Worm (Caenorhabditis elegans): ENCODE data around the gene nhr-171.
A peak's percentile ranks its signal among the peaks of the same experiment; 100 is the strongest.

The nhr-171 gene

DNA sequence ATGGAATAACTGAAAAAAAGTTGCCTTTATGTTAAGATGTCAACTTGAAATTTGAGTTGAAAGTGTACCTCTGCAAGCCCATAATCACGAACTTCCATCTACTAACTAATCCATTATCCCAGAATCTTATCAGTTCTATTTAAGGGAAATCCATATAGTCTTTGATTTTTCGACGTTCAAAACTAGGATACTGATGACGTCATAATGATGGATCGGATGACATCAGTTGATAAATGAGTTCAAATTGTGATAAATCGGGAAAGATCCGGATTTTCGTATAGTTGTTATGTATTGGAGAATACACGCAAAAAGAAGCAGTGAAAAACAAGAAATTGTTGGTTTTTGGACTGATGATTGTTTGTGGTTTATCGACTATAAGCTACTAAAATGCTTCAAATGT, 32.2 kb downstream of the nhr-171 start:
- TF ChIP-seq cog-1 (tag; optimal IDR thresholded peaks at IDR 0.05) (no peak), tab-1 (GFP tag; IDR thresholded peaks at IDR 0.05) (no peak), med-1 (GFP tag; optimal IDR thresholded peaks at IDR 0.05; ENCODE audit: insufficient read depth) (no peak), ztf-23 (GFP tag; IDR thresholded peaks at IDR 0.05) (no peak), ref-1 (GFP tag; conservative IDR thresholded peaks at IDR 0.05) (no peak), T22C8.4 (GFP tag; IDR thresholded peaks at IDR 0.05) (no peak), ztf-29 (GFP tag; IDR thresholded peaks at IDR 0.05) (no peak), klf-2 (GFP tag; conservative IDR thresholded peaks at IDR 0.05) (no peak), flt-1 (GFP tag; IDR thresholded peaks at IDR 0.05) (no peak)

DNA sequence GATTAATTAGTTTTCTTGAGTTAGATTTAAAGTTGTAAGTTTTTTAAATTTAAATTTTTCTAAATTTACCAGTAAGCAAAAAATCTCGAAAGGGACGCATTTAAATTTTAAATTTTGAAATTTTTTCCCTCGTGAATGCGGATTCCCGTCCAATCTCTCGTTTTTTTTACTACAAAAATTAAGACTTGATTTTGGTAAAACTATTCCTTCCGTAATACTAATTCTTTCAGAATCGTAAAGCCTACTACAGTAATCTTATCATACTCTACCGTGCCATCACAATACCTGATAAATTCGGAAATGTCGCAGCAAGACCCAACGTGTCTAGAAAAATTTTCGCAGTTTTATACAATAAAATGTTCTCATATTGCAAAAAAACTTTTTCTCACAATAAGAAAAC, 33.6 kb downstream of the nhr-171 start, which contains the start of the genes C54F6.19 and nhx-3:
Gene C54F6.19, plus strand, starts transcription at position 301 of the 400 bp plus-strand sequence.
Gene nhx-3, minus strand, starts transcription at position 337 of the 400 bp plus-strand sequence.
- TF ChIP-seq ztf-23 (GFP tag; IDR thresholded peaks at IDR 0.05) (no peak), med-1 (GFP tag; optimal IDR thresholded peaks at IDR 0.05; ENCODE audit: insufficient read depth) (no peak), ref-1 (GFP tag; conservative IDR thresholded peaks at IDR 0.05) (no peak), flt-1 (GFP tag; IDR thresholded peaks at IDR 0.05) (no peak), cog-1 (tag; optimal IDR thresholded peaks at IDR 0.05) (no peak), T22C8.4 (GFP tag; IDR thresholded peaks at IDR 0.05) (no peak), ztf-29 (GFP tag; IDR thresholded peaks at IDR 0.05) (no peak), klf-2 (GFP tag; conservative IDR thresholded peaks at IDR 0.05) (no peak), tab-1 (GFP tag; IDR thresholded peaks at IDR 0.05) (no peak)

DNA sequence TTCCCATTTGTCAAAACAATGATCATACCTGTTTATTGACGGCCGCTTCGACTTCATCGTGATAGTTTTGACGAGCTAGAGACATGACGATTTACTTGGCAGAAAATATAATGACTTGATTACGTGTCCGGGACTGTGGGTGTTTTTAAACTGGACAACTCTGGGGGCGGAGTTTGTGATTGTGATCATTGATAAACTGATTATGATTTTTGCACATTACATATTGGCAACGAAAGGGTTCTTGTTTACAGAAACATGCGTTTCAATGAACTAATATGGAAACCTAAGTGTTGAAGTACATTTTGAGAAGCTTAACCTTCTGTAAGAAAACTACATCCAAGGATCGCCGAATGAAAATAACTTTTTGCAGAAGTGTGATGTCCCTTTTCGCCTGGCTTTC, 35.9 kb downstream of the nhr-171 start, which contains the start of gene ftn-1:
Gene ftn-1, minus strand, starts transcription at position 101 of the 400 bp plus-strand sequence.
- TF ChIP-seq med-1 (GFP tag; optimal IDR thresholded peaks at IDR 0.05; ENCODE audit: insufficient read depth) = no peak

DNA sequence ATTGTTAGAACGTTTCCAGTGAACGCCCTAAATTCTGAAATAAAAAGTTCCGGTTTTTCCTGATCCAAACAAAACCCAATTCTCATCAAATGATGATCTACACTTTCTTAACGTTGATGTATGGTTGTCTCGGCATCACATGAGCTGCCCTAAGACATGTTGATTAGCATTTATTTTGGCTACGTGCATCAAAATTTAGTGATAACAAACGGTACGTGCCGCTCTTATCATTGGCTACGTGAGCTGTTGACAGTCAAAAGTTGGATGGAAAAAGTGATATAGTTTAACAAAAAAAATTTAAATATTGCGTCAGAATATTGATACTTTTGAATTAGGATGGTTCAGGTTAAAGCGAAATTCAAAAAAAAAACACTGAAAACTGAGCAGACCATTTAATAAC, 36.5 kb downstream of the nhr-171 start:
- no peak for TF ChIP-seq ztf-23 (GFP tag; IDR thresholded peaks at IDR 0.05)
- no peak for TF ChIP-seq tab-1 (GFP tag; IDR thresholded peaks at IDR 0.05)
- TF ChIP-seq cog-1 (tag; optimal IDR thresholded peaks at IDR 0.05) = no peak
- no peak for TF ChIP-seq T22C8.4 (GFP tag; IDR thresholded peaks at IDR 0.05)
- TF ChIP-seq ref-1 (GFP tag; conservative IDR thresholded peaks at IDR 0.05) = no peak
- TF ChIP-seq klf-2 (GFP tag; conservative IDR thresholded peaks at IDR 0.05) = no peak
- TF ChIP-seq ztf-29 (GFP tag; IDR thresholded peaks at IDR 0.05) = no peak
- TF ChIP-seq med-1 (GFP tag; optimal IDR thresholded peaks at IDR 0.05; ENCODE audit: insufficient read depth) = no peak
- TF ChIP-seq flt-1 (GFP tag; IDR thresholded peaks at IDR 0.05) = no peak

DNA sequence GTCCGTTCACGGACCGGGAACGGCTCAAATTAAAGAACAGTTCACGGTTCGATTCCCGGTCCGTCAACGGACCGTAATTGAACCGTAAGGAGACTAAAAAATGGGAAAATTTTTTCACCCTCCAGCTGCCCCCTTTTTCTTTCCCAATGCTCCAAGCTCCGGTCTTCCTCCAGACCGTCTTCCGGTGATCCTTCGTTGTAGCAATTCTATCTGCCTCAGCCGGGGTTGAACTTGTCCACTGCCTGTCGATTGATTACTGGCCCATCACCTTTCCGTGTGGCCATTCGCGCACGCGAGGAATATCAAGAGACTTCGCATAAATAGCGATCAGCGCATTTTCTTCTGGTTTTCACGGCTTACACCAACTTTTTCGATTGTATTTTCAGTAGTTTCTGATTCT, 36.9 kb downstream of the nhr-171 start:
- TF ChIP-seq flt-1 (GFP tag; IDR thresholded peaks at IDR 0.05) = peak; percentile 89
- peak; percentile 59; the same call in 1 of the 2 replicates for TF ChIP-seq klf-2 (GFP tag; conservative IDR thresholded peaks at IDR 0.05)
- peak; percentile 79 for TF ChIP-seq tab-1 (GFP tag; IDR thresholded peaks at IDR 0.05)
- peak; percentile 81 for TF ChIP-seq ztf-23 (GFP tag; IDR thresholded peaks at IDR 0.05)

DNA sequence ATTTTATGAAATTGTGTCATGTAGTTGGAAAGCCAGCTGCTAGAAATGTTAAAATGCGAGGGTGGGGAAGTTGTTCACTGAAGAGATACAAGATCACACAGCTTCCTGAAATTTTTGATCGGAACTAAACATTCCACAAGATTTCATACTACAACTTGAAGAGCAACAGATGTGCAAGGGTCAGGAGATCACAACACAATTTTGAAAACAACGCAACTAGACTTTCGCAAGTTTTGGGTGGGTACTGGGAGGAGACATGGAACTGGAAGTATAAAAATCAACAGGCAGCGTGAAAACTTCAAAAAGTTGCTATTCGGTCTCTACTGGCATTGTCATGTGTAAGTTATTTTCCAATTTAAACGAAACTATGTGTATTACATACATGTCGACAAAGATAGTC, 40.3 kb downstream of the nhr-171 start, which contains the start of gene F19F10.3:
Gene F19F10.3, plus strand, starts transcription at position 301 of the 400 bp plus-strand sequence.
- no peak for TF ChIP-seq tab-1 (GFP tag; IDR thresholded peaks at IDR 0.05)
- no peak for TF ChIP-seq ref-1 (GFP tag; conservative IDR thresholded peaks at IDR 0.05)
- TF ChIP-seq T22C8.4 (GFP tag; IDR thresholded peaks at IDR 0.05) = no peak
- no peak for TF ChIP-seq cog-1 (tag; optimal IDR thresholded peaks at IDR 0.05)
- no peak for TF ChIP-seq ztf-29 (GFP tag; IDR thresholded peaks at IDR 0.05)
- TF ChIP-seq med-1 (GFP tag; optimal IDR thresholded peaks at IDR 0.05; ENCODE audit: insufficient read depth) = no peak
- TF ChIP-seq klf-2 (GFP tag; conservative IDR thresholded peaks at IDR 0.05) = no peak
- no peak for TF ChIP-seq ztf-23 (GFP tag; IDR thresholded peaks at IDR 0.05)
- no peak for TF ChIP-seq flt-1 (GFP tag; IDR thresholded peaks at IDR 0.05)

DNA sequence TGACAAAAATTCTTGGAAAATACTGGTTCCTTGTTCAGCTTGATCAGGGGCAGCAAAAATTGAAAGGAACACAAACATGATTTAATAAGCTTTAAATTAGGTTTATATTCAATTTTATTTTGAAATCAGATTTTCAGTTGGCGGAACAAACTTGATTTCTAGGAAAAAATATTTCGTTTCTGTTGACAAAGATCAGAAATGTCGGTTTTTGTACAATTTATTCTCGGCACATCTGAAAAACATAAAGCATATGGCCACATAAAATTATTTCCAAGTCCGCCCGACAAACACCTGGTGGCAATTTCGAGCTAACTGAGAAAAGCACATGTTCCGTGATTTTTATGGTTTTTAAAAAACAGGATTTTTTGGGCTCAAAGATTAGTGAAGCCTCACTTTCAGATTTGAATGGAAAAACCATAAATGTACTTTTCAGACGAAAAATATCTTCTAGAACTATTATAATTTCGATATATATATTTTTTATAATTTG, 42.4 kb downstream of the nhr-171 start, which contains the start of gene ttr-10:
Gene ttr-10, minus strand, starts transcription at position 51 of the 490 bp plus-strand sequence.
- TF ChIP-seq flt-1 (GFP tag; IDR thresholded peaks at IDR 0.05) (no peak), klf-2 (GFP tag; conservative IDR thresholded peaks at IDR 0.05) (no peak), ztf-29 (GFP tag; IDR thresholded peaks at IDR 0.05) (no peak), T22C8.4 (GFP tag; IDR thresholded peaks at IDR 0.05) (no peak), tab-1 (GFP tag; IDR thresholded peaks at IDR 0.05) (no peak), med-1 (GFP tag; optimal IDR thresholded peaks at IDR 0.05; ENCODE audit: insufficient read depth) (no peak), cog-1 (tag; optimal IDR thresholded peaks at IDR 0.05) (no peak), ztf-23 (GFP tag; IDR thresholded peaks at IDR 0.05) (no peak), ref-1 (GFP tag; conservative IDR thresholded peaks at IDR 0.05) (no peak)

DNA sequence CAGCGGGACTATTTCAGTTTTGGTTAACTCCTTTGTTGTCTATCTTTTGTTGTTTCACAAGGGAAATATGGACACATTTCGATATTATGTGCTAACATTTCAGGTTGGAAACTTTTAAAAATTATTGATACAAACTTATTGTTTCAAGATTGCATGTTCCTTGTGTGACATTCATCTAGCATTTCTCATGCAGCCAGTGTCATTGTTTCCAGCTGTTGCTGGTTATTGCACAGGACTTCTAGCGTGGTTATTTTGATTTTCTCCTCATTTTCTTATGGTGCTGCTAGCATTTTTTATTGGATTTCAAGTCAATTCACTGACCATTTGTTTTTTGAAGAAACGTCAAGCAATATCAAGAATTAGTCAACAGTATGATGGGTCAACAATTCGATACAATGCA, 44.3 kb downstream of the nhr-171 start:
- TF ChIP-seq flt-1 (GFP tag; IDR thresholded peaks at IDR 0.05) (no peak), ztf-23 (GFP tag; IDR thresholded peaks at IDR 0.05) (no peak), med-1 (GFP tag; optimal IDR thresholded peaks at IDR 0.05; ENCODE audit: insufficient read depth) (no peak), T22C8.4 (GFP tag; IDR thresholded peaks at IDR 0.05) (no peak), klf-2 (GFP tag; conservative IDR thresholded peaks at IDR 0.05) (no peak)

DNA sequence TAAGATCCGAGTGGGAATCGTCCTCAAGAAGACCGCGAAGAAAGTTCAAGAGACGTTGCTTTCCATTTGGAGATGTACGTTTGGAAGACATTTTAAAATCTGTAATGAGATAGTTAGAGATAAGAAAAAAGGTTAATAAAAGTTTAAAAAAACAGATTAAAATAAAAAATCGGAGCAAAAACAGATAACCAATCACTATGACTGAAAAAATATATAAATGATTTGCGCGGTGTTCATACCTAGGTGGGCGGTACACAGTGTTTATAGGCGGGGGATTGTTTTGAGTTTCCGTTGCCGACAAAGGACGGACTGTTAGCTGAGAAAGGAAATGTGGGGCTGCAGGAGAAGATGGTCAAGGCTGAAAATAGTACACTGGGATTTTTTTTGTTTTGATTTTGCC, 47.1 kb downstream of the nhr-171 start, which contains the start of gene ets-7:
Gene ets-7, minus strand, starts transcription at position 101 of the 400 bp plus-strand sequence.
- no peak for TF ChIP-seq ztf-29 (GFP tag; IDR thresholded peaks at IDR 0.05)
- no peak for TF ChIP-seq ztf-23 (GFP tag; IDR thresholded peaks at IDR 0.05)

DNA sequence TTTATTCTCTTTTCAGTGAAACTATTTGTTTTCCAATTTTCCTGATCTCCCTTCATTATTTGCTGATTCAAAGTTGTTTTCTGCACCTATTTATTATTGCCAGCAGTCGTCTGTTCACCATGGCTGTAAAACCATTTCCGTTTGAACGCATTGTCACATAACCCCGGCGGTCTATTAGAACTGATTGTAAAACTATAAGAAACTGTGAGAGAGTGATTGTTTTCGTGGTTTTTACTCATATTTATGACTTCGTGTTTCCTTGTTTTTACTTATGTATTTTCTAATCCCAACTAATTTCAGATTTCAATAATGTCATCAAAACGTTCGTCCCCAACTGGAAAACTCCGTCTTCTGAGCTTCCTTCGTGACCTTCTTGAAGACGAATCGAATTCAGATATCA, 51.4 kb downstream of the nhr-171 start, which contains the start of gene F19F10.1:
Gene F19F10.1, plus strand, starts transcription at position 301 of the 400 bp plus-strand sequence.
- TF ChIP-seq ref-1 (GFP tag; conservative IDR thresholded peaks at IDR 0.05) (no peak), T22C8.4 (GFP tag; IDR thresholded peaks at IDR 0.05) (no peak), med-1 (GFP tag; optimal IDR thresholded peaks at IDR 0.05; ENCODE audit: insufficient read depth) (no peak), klf-2 (GFP tag; conservative IDR thresholded peaks at IDR 0.05) (no peak), ztf-23 (GFP tag; IDR thresholded peaks at IDR 0.05) (no peak), flt-1 (GFP tag; IDR thresholded peaks at IDR 0.05) (no peak), tab-1 (GFP tag; IDR thresholded peaks at IDR 0.05) (no peak), cog-1 (tag; optimal IDR thresholded peaks at IDR 0.05) (no peak), ztf-29 (GFP tag; IDR thresholded peaks at IDR 0.05) (no peak)
